Worm (Caenorhabditis elegans) whole organism, L4 larva: ENCODE results near the gene npp-19.

Source experiments
- duxl-1 ChIP-seq: sonication (generic microtip); optimal IDR thresholded peaks from 2 replicates; lab custom pipeline; 2016; ENCODE audit warnings: mild to moderate bottlenecking, missing genetic modification characterization, moderate library complexity, missing compliant biosample characterization; ENCODE audit not compliant: poor library complexity
- egl-27 ChIP-seq: sonication (generic microtip); optimal IDR thresholded peaks from 3 replicates; lab custom pipeline; 2017; ENCODE audit warnings: missing biosample characterization, missing genetic modification reagents, missing genetic modification characterization
- hmg-1.1 ChIP-seq: fragments of 200-800 bp; sonication (Bioruptor generic); IDR thresholded peaks from 2 replicates; pipeline ENCODE4 v1.3.6; 2022; ENCODE audit warnings: missing genetic modification reagents, missing genetic modification characterization, missing compliant biosample characterization
- mdl-1 ChIP-seq, 2 experiments: fragments of 150-350 bp in 1 of 2; sonication (generic microtip) in 1 of 2; optimal IDR thresholded peaks; 2 replicates each; lab custom pipeline; 2014 to 2017; ENCODE audit warnings: missing biosample characterization in 2 of 2, missing genetic modification characterization in 2 of 2
- nhr-28 ChIP-seq: fragments of 150-350 bp; optimal IDR thresholded peaks from 2 replicates; lab custom pipeline; 2014; ENCODE audit warnings: missing biosample characterization, missing genetic modification characterization
- skn-1 ChIP-seq: fragments of 150-350 bp; optimal IDR thresholded peaks from 2 replicates; lab custom pipeline; 2014; ENCODE audit warnings: missing biosample characterization, missing genetic modification characterization
- snpc-4 ChIP-seq: fragments of 150-350 bp; optimal IDR thresholded peaks from 2 replicates; lab custom pipeline; 2014; ENCODE audit warnings: missing biosample characterization, missing genetic modification characterization
- unc-62 ChIP-seq, 3 experiments: fragments of 150-350 bp in 1 of 3; sonication (generic microtip); optimal IDR thresholded peaks in 2 of 3; peaks in 1 of 3; 1 replicate in 1 of 3; 2 replicates in 2 of 3; lab custom pipeline; 2014 to 2017; ENCODE audit warnings: missing biosample characterization in 3 of 3, missing genetic modification characterization in 3 of 3, missing genetic modification reagents in 3 of 3, missing genotype in 1 of 3
- zag-1 ChIP-seq: fragments of 150-350 bp; optimal IDR thresholded peaks from 2 replicates; lab custom pipeline; 2014; ENCODE audit warnings: missing biosample characterization, missing genetic modification characterization
- ztf-11 ChIP-seq: fragments of 150-350 bp; optimal IDR thresholded peaks from 2 replicates; lab custom pipeline; 2014; ENCODE audit warnings: missing biosample characterization, missing genetic modification characterization

ce11 chrII:10758951-10759350 lies 39.3 kb downstream of the npp-19 start:
- TF ChIP-seq egl-27 (tag; lab: Kevin White, UChicago) (no peak), unc-62 (GFP tag; optimal IDR thresholded peaks at IDR 0.05 in 1 of 2; lab: Kevin White, UChicago) (no peak), unc-62 (tag; optimal IDR thresholded peaks at IDR 0.05; lab: Kevin White, UChicago) (no peak), duxl-1 (tag; lab: Kevin White, UChicago) (no peak), zag-1 (tag; lab: Kevin White, UChicago) (no peak), mdl-1 (tag; optimal IDR thresholded peaks at IDR 0.05; lab: Kevin White, UChicago) (no peak), hmg-1.1 (GFP tag; lab: Robert Waterston, UW) (no peak), snpc-4 (no peak), skn-1 (tag; lab: Kevin White, UChicago) (no peak), nhr-28 (tag; lab: Kevin White, UChicago) (no peak), ztf-11 (tag; lab: Kevin White, UChicago) (no peak)
